Fruit fly (Drosophila melanogaster) whole organism, embryonic: ENCODE measurements around the gene CG32647.

Experiments used
- CG1024 ChIP-seq: fragments of 200-800 bp; sonication (Bioruptor generic); IDR thresholded peaks from 2 replicates; pipeline ENCODE4 v1.3.6; 2022; ENCODE audit warnings: missing biosample characterization, missing genetic modification characterization
- CG11085 ChIP-seq: fragments of 200-800 bp; sonication (Bioruptor generic); IDR thresholded peaks from 2 replicates; pipeline ENCODE4 v1.3.6; 2022; ENCODE audit warnings: missing biosample characterization, missing genetic modification characterization
- CG11093 ChIP-seq: fragments of 200-800 bp; sonication (Bioruptor generic); IDR thresholded peaks from 3 replicates; pipeline ENCODE4 v1.3.6; 2022; ENCODE audit warnings: missing biosample characterization, missing genetic modification characterization
- CG12659 ChIP-seq: fragments of 200-800 bp; sonication (Bioruptor generic); optimal IDR thresholded peaks from 3 replicates; lab custom pipeline; 2017; ENCODE audit warnings: mild to moderate bottlenecking, missing biosample characterization, missing genetic modification reagents, missing genetic modification characterization
- CG13624 ChIP-seq: fragments of 200-800 bp; sonication (Bioruptor generic); optimal IDR thresholded peaks from 2 replicates; lab custom pipeline; 2016; ENCODE audit warnings: missing biosample characterization, missing genetic modification characterization
- CG15073 ChIP-seq: fragments of 200-800 bp; sonication (Bioruptor generic); optimal IDR thresholded peaks from 2 replicates; lab custom pipeline; 2016; ENCODE audit warnings: missing biosample characterization, missing genetic modification characterization
- CG16779 ChIP-seq: fragments of 200-800 bp; sonication (Bioruptor generic); IDR thresholded peaks from 2 replicates; pipeline ENCODE4 v1.3.6; 2022; ENCODE audit warnings: missing biosample characterization, missing genetic modification characterization
- CG16863 ChIP-seq: fragments of 200-800 bp; sonication (Bioruptor generic); optimal IDR thresholded peaks from 3 replicates; lab custom pipeline; 2016; ENCODE audit warnings: missing biosample characterization, missing genetic modification characterization
- CG17359 ChIP-seq: fragments of 200-800 bp; sonication (Bioruptor generic); optimal IDR thresholded peaks from 3 replicates; lab custom pipeline; 2018; ENCODE audit warnings: missing biosample characterization, mild to moderate bottlenecking, missing genetic modification characterization, moderate library complexity
- CG17568 ChIP-seq: fragments of 200-800 bp; sonication (Bioruptor generic); optimal IDR thresholded peaks from 2 replicates; lab custom pipeline; 2018; ENCODE audit warnings: missing biosample characterization, mild to moderate bottlenecking, missing genetic modification characterization, moderate library complexity
- CG18262 ChIP-seq: fragments of 200-800 bp; optimal IDR thresholded peaks from 3 replicates; lab custom pipeline; 2019; ENCODE audit warnings: missing biosample characterization, mild to moderate bottlenecking, missing genetic modification characterization, moderate library complexity
- CG2120 ChIP-seq: fragments of 200-800 bp; sonication (Bioruptor generic); optimal IDR thresholded peaks from 3 replicates; lab custom pipeline; 2016; ENCODE audit warnings: missing biosample characterization, missing genetic modification characterization
- CG2678 ChIP-seq: fragments of 200-800 bp; sonication (Bioruptor generic); optimal IDR thresholded peaks from 3 replicates; lab custom pipeline; 2019; ENCODE audit warnings: missing biosample characterization, mild to moderate bottlenecking, missing genetic modification characterization, moderate library complexity
- CG30403 ChIP-seq: fragments of 200-800 bp; sonication (Bioruptor generic); optimal IDR thresholded peaks from 3 replicates; lab custom pipeline; 2016; ENCODE audit warnings: missing biosample characterization, missing genetic modification characterization
- CG33213 ChIP-seq: fragments of 200-800 bp; sonication (Bioruptor generic); optimal IDR thresholded peaks from 3 replicates; lab custom pipeline; 2016; ENCODE audit warnings: missing biosample characterization, missing genetic modification characterization
- CG3726 ChIP-seq: fragments of 200-800 bp; sonication (Bioruptor generic); IDR thresholded peaks from 3 replicates; pipeline ENCODE4, ENCODE4 v1.3.6; 2022; ENCODE audit warnings: missing biosample characterization, missing genetic modification characterization
- CG3847 ChIP-seq: fragments of 200-800 bp; sonication (Bioruptor generic); IDR thresholded peaks from 2 replicates; pipeline ENCODE4 v1.3.6; 2022; ENCODE audit warnings: missing biosample characterization, missing genetic modification characterization
- CG4404 ChIP-seq: fragments of 200-800 bp; sonication (Bioruptor generic); IDR thresholded peaks from 2 replicates; pipeline ENCODE4 v1.3.6; 2022; ENCODE audit warnings: missing biosample characterization, missing genetic modification characterization
- CG8944 ChIP-seq: fragments of 200-800 bp; sonication (Bioruptor generic); optimal IDR thresholded peaks from 3 replicates; lab custom pipeline; 2016; ENCODE audit warnings: missing biosample characterization, missing genetic modification characterization
- CG9727 ChIP-seq: fragments of 200-800 bp; sonication (Bioruptor generic); optimal IDR thresholded peaks from 3 replicates; lab custom pipeline; 2017; ENCODE audit warnings: missing biosample characterization, mild to moderate bottlenecking, missing genetic modification characterization
- CkIIα-i1 ChIP-seq: fragments of 200-800 bp; sonication (Bioruptor generic); IDR thresholded peaks from 2 replicates; pipeline ENCODE4 v1.3.6; 2022; ENCODE audit warnings: missing biosample characterization, missing genetic modification characterization
- D19A ChIP-seq: fragments of 200-800 bp; optimal IDR thresholded peaks from 3 replicates; lab custom pipeline; 2019; ENCODE audit warnings: missing biosample characterization, mild to moderate bottlenecking, missing genetic modification characterization, moderate library complexity
- Dbx ChIP-seq: fragments of 200-800 bp; sonication (Bioruptor generic); IDR thresholded peaks from 3 replicates; pipeline ENCODE4 v1.3.6; 2022; ENCODE audit warnings: missing biosample characterization, missing genetic modification characterization
- Drgx ChIP-seq: fragments of 200-800 bp; sonication (Bioruptor generic); IDR thresholded peaks from 2 replicates; pipeline ENCODE4 v1.3.6; 2022; ENCODE audit warnings: missing biosample characterization, missing genetic modification characterization
- Fer2 ChIP-seq: fragments of 200-800 bp; sonication (Bioruptor generic); optimal IDR thresholded peaks from 2 replicates; lab custom pipeline; 2018; ENCODE audit warnings: missing biosample characterization, mild to moderate bottlenecking, missing genetic modification characterization, moderate library complexity
- Fer3 ChIP-seq: fragments of 200-800 bp; sonication (Bioruptor generic); optimal IDR thresholded peaks from 2 replicates; lab custom pipeline; 2018; ENCODE audit warnings: missing biosample characterization, mild to moderate bottlenecking, missing genetic modification characterization, moderate library complexity
- HmgD ChIP-seq: fragments of 200-800 bp; sonication (Bioruptor generic); optimal IDR thresholded peaks from 3 replicates; lab custom pipeline; 2016; ENCODE audit warnings: missing biosample characterization, missing genetic modification characterization
- Hr51 ChIP-seq, 2 experiments: fragments of 200-800 bp; sonication (Bioruptor generic); optimal IDR thresholded peaks; 2 replicates in 1 of 2; 3 replicates in 1 of 2; lab custom pipeline; 2016 to 2018; ENCODE audit warnings: missing biosample characterization in 2 of 2, missing genetic modification characterization in 2 of 2, mild to moderate bottlenecking in 1 of 2, moderate library complexity in 1 of 2
- Oli ChIP-seq: fragments of 200-800 bp; sonication (Bioruptor generic); optimal IDR thresholded peaks from 2 replicates; lab custom pipeline; 2018; ENCODE audit warnings: missing biosample characterization, mild to moderate bottlenecking, missing genetic modification characterization, moderate library complexity
- PHDP ChIP-seq: fragments of 200-800 bp; sonication (Bioruptor generic); optimal IDR thresholded peaks from 3 replicates; lab custom pipeline; 2018; ENCODE audit warnings: missing biosample characterization, mild to moderate bottlenecking, missing genetic modification characterization, moderate library complexity
- Six4 ChIP-seq: fragments of 200-800 bp; sonication (Bioruptor generic); optimal IDR thresholded peaks from 2 replicates; lab custom pipeline; 2016; ENCODE audit warnings: missing biosample characterization, missing genetic modification characterization
- Stat92E ChIP-seq, 3 experiments: fragments of >200 bp in 2 of 3; fragments of 200-800 bp in 1 of 3; sonication (Bioruptor generic) in 1 of 3; optimal IDR thresholded peaks; 2 replicates each; lab custom pipeline; 2017 to 2019; ENCODE audit warnings: missing biosample characterization in 3 of 3, missing genetic modification characterization in 3 of 3, mild to moderate bottlenecking in 1 of 3, moderate library complexity in 1 of 3
- Trl ChIP-seq, 3 experiments: fragments of >200 bp in 2 of 3; fragments of 200-800 bp in 1 of 3; sonication (Bioruptor generic) in 1 of 3; optimal IDR thresholded peaks; 2 replicates in 1 of 3; 3 replicates in 2 of 3; lab custom pipeline; 2016 to 2017; ENCODE audit warnings: missing biosample characterization in 1 of 3, missing genetic modification characterization in 1 of 3
- ap ChIP-seq: fragments of 200-800 bp; sonication (Bioruptor generic); IDR thresholded peaks from 2 replicates; pipeline ENCODE4 v1.3.6; 2022; ENCODE audit warnings: missing biosample characterization, missing genetic modification characterization
- az2 ChIP-seq: fragments of 200-800 bp; sonication (Bioruptor generic); optimal IDR thresholded peaks from 3 replicates; lab custom pipeline; 2016; ENCODE audit warnings: missing biosample characterization, missing genetic modification characterization
- corto ChIP-seq: fragments of 200-800 bp; sonication (Bioruptor generic); optimal IDR thresholded peaks from 2 replicates; lab custom pipeline; 2016; ENCODE audit warnings: missing biosample characterization, mild to moderate bottlenecking, missing genetic modification characterization, moderate library complexity
- dmrt99B ChIP-seq: fragments of 200-800 bp; sonication (Bioruptor generic); optimal IDR thresholded peaks from 2 replicates; lab custom pipeline; 2018; ENCODE audit warnings: missing biosample characterization, mild to moderate bottlenecking, missing genetic modification characterization, moderate library complexity
- en ChIP-seq: fragments of 200-800 bp; sonication (Bioruptor generic); optimal IDR thresholded peaks from 2 replicates; lab custom pipeline; 2016; ENCODE audit warnings: missing biosample characterization, missing genetic modification characterization
- gcm ChIP-seq: fragments of 200-800 bp; sonication (Bioruptor generic); optimal IDR thresholded peaks from 2 replicates; lab custom pipeline; 2019; ENCODE audit warnings: missing biosample characterization, mild to moderate bottlenecking, missing genetic modification characterization, moderate library complexity
- gro ChIP-seq: fragments of 200-800 bp; sonication (Bioruptor generic); optimal IDR thresholded peaks from 2 replicates; lab custom pipeline; 2016; ENCODE audit warnings: missing biosample characterization, missing genetic modification characterization
- maf-S ChIP-seq: fragments of 200-800 bp; sonication (Bioruptor generic); optimal IDR thresholded peaks from 2 replicates; lab custom pipeline; 2016; ENCODE audit warnings: missing biosample characterization, missing genetic modification characterization
- psq ChIP-seq: fragments of 200-800 bp; sonication (Bioruptor generic); optimal IDR thresholded peaks from 2 replicates; lab custom pipeline; 2017; ENCODE audit warnings: missing biosample characterization, missing genetic modification characterization
- row ChIP-seq: fragments of 200-800 bp; sonication (Bioruptor generic); IDR thresholded peaks from 3 replicates; pipeline ENCODE4 v1.3.6; 2022; ENCODE audit warnings: missing biosample characterization, missing genetic modification characterization
- sens ChIP-seq: fragments of 200-800 bp; sonication (Bioruptor generic); peaks from one replicate; lab custom pipeline; 2016; ENCODE audit warnings: missing biosample characterization, missing genetic modification characterization
- sima ChIP-seq: fragments of 200-800 bp; sonication (Bioruptor generic); optimal IDR thresholded peaks from 2 replicates; lab custom pipeline; 2016; ENCODE audit warnings: missing biosample characterization, missing genetic modification characterization
- tio ChIP-seq: fragments of 200-800 bp; sonication (Bioruptor generic); optimal IDR thresholded peaks from 2 replicates; lab custom pipeline; 2017; ENCODE audit warnings: missing biosample characterization, missing genetic modification characterization, inconsistent platforms
- twi ChIP-seq: fragments of 200-800 bp; optimal IDR thresholded peaks from 2 replicates; lab custom pipeline; 2019; ENCODE audit warnings: missing biosample characterization, mild to moderate bottlenecking, missing genetic modification characterization, moderate library complexity
- vnd ChIP-seq: fragments of 200-800 bp; sonication (Bioruptor generic); IDR thresholded peaks from 3 replicates; pipeline ENCODE4 v1.3.6; 2022; ENCODE audit warnings: missing biosample characterization, missing genetic modification characterization; ENCODE audit not compliant: partially characterized antibody
- wek ChIP-seq: fragments of 200-800 bp; sonication (Bioruptor generic); optimal IDR thresholded peaks from 3 replicates; lab custom pipeline; 2018; ENCODE audit warnings: missing biosample characterization, mild to moderate bottlenecking, missing genetic modification characterization, moderate library complexity
- zen ChIP-seq: fragments of 200-800 bp; sonication (Bioruptor generic); optimal IDR thresholded peaks from 3 replicates; lab custom pipeline; 2018; ENCODE audit warnings: missing biosample characterization, mild to moderate bottlenecking, missing genetic modification characterization, moderate library complexity

Gene CG32647

dm6 chrX:12760466-12761133 lies 24.2 kb downstream of the CG32647 start, which contains the start of gene Paics (continued):
- TF ChIP-seq ap (GFP tag; lab: Robert Waterston, UW) (no peak), Fer2 (tag; lab: Kevin White, UChicago) (no peak), CG8944 (no peak), Six4 (no peak), az2 (GFP tag; lab: Kevin White, UChicago) (no peak), en (no peak), CG4404 (no peak), vnd (GFP tag; lab: Robert Waterston, UW) (no peak), gcm (GFP tag; lab: Kevin White, UChicago) (no peak), twi (tag; lab: Kevin White, UChicago) (no peak), maf-S (GFP tag; lab: Kevin White, UChicago) (no peak), CG12659 (GFP tag; lab: Kevin White, UChicago) (no peak), gro (GFP tag; lab: Kevin White, UChicago) (peak; percentile 4), CG11085 (GFP tag; lab: Robert Waterston, UW) (no peak), CG1024 (GFP tag; lab: Robert Waterston, UW) (0 out of 2 replicates have a peak, but pooled peaks have one; percentile 14), zen (tag; lab: Kevin White, UChicago) (no peak), Trl (optimal IDR thresholded peaks at IDR 0.05; lab: Kevin White, UChicago) (peak; percentile 29 to 46), Trl (GFP tag; optimal IDR thresholded peaks at IDR 0.05; lab: Kevin White, UChicago) (no peak), wek (GFP tag; lab: Kevin White, UChicago) (no peak), corto (GFP tag; lab: Kevin White, UChicago) (no peak), Fer3 (tag; lab: Kevin White, UChicago) (no peak), dmrt99B (no peak), psq (GFP tag; lab: Kevin White, UChicago) (peak; percentile 2), row (GFP tag; lab: Robert Waterston, UW) (peak; percentile 62), Dbx (GFP tag; lab: Robert Waterston, UW) (peak; percentile 43; the same call in 2 of the 3 replicates), CkIIα-i1 (no peak), CG16863 (GFP tag; lab: Kevin White, UChicago) (no peak), CG13624 (GFP tag; lab: Kevin White, UChicago) (peak; percentile 9), CG16779 (no peak), HmgD (GFP tag; lab: Kevin White, UChicago) (no peak), Drgx (GFP tag; lab: Robert Waterston, UW) (peak; percentile 31; the same call in 1 of the 2 replicates), CG11093 (GFP tag; lab: Robert Waterston, UW) (no peak), CG17568 (GFP tag; lab: Kevin White, UChicago) (no peak), CG30403 (GFP tag; lab: Kevin White, UChicago) (no peak), tio (GFP tag; lab: Kevin White, UChicago) (no peak), sima (no peak), CG33213 (GFP tag; lab: Kevin White, UChicago) (no peak), D19A (tag; lab: Kevin White, UChicago) (peak; percentile 70), CG18262 (tag; lab: Kevin White, UChicago) (peak; percentile 26), Stat92E (GFP tag; optimal IDR thresholded peaks at IDR 0.05; lab: Kevin White, UChicago) (no peak), sens (peak; percentile 71), Oli (tag; lab: Kevin White, UChicago) (no peak), CG2120 (GFP tag; lab: Kevin White, UChicago) (peak; percentile 13), CG3847 (GFP tag; lab: Robert Waterston, UW) (no peak), CG9727 (peak; percentile 24), Hr51 (GFP tag; optimal IDR thresholded peaks at IDR 0.05; lab: Kevin White, UChicago) (no peak), CG2678 (tag; lab: Kevin White, UChicago) (peak; percentile 1), CG3726 (GFP tag; lab: Robert Waterston, UW) (no peak), CG17359 (no peak), PHDP (tag; lab: Kevin White, UChicago) (no peak), CG15073 (no peak)
